Fruit fly (Drosophila melanogaster) whole organism, embryonic: ENCODE measurements around the gene CG14212.
A peak's percentile ranks its signal among the peaks of the same experiment; 100 is the strongest.

Experiments used
- Ada2b ChIP-seq: fragments of 200-800 bp; sonication (Bioruptor generic); IDR thresholded peaks from 2 replicates; pipeline ENCODE4 v1.3.6; 2022; ENCODE audit warnings: missing biosample characterization, missing genetic modification characterization
- Blimp-1 ChIP-seq: fragments of 200-800 bp; sonication (Bioruptor generic); optimal IDR thresholded peaks from 3 replicates; lab custom pipeline; 2018; ENCODE audit warnings: missing biosample characterization, missing genetic modification characterization, mild to moderate bottlenecking, moderate library complexity, missing genetic modification reagents
- Bteb2 ChIP-seq: fragments of 200-800 bp; sonication (Bioruptor generic); optimal IDR thresholded peaks from 2 replicates; lab custom pipeline; 2016; ENCODE audit warnings: missing biosample characterization, missing genetic modification characterization
- CG1024 ChIP-seq: fragments of 200-800 bp; sonication (Bioruptor generic); IDR thresholded peaks from 2 replicates; pipeline ENCODE4 v1.3.6; 2022; ENCODE audit warnings: missing biosample characterization, missing genetic modification characterization
- CG12071 ChIP-seq: fragments of 200-800 bp; sonication (Bioruptor generic); optimal IDR thresholded peaks from 3 replicates; lab custom pipeline; 2018; ENCODE audit warnings: missing biosample characterization, mild to moderate bottlenecking, missing genetic modification characterization
- CG1233 ChIP-seq: fragments of 200-800 bp; sonication (Bioruptor generic); optimal IDR thresholded peaks from 4 replicates; lab custom pipeline; 2018; ENCODE audit warnings: missing biosample characterization, mild to moderate bottlenecking, missing genetic modification characterization
- CG12942 ChIP-seq: fragments of 200-800 bp; sonication (Bioruptor generic); optimal IDR thresholded peaks from 3 replicates; lab custom pipeline; 2016; ENCODE audit warnings: missing biosample characterization, missing genetic modification characterization
- CG13287 ChIP-seq: fragments of 200-800 bp; sonication (Bioruptor generic); IDR thresholded peaks from 2 replicates; pipeline ENCODE4 v1.3.6; 2022; ENCODE audit warnings: missing biosample characterization, missing genetic modification characterization; ENCODE audit not compliant: partially characterized antibody
- CG14710 ChIP-seq: fragments of 200-800 bp; sonication (Bioruptor generic); optimal IDR thresholded peaks from 3 replicates; lab custom pipeline; 2019; ENCODE audit warnings: missing biosample characterization, mild to moderate bottlenecking, missing genetic modification characterization, moderate library complexity
- CG15601 ChIP-seq: fragments of 200-800 bp; sonication (Bioruptor generic); optimal IDR thresholded peaks from 3 replicates; lab custom pipeline; 2019; ENCODE audit warnings: missing biosample characterization, mild to moderate bottlenecking, missing genetic modification characterization, moderate library complexity
- CG1647 ChIP-seq: fragments of 200-800 bp; sonication (Bioruptor generic); optimal IDR thresholded peaks from 3 replicates; lab custom pipeline; 2016; ENCODE audit warnings: missing biosample characterization, missing genetic modification characterization
- CG17186 ChIP-seq: fragments of 200-800 bp; sonication (Bioruptor generic); optimal IDR thresholded peaks from 3 replicates; lab custom pipeline; 2017; ENCODE audit warnings: missing biosample characterization, missing genetic modification reagents, missing genetic modification characterization
- CG2199 ChIP-seq: fragments of 200-800 bp; sonication (Bioruptor generic); IDR thresholded peaks from 3 replicates; pipeline ENCODE4 v1.3.6; 2022; ENCODE audit warnings: missing biosample characterization, missing genetic modification characterization
- CG31441 ChIP-seq: fragments of 200-800 bp; sonication (Bioruptor generic); IDR thresholded peaks from 2 replicates; pipeline ENCODE4 v1.3.6; 2022; ENCODE audit warnings: missing biosample characterization, missing genetic modification characterization
- CG33557 ChIP-seq: fragments of 200-800 bp; sonication (Bioruptor generic); optimal IDR thresholded peaks from 2 replicates; lab custom pipeline; 2019; ENCODE audit warnings: missing biosample characterization, mild to moderate bottlenecking, missing genetic modification characterization, moderate library complexity
- CG3407 ChIP-seq: fragments of 200-800 bp; sonication (Bioruptor generic); optimal IDR thresholded peaks from 2 replicates; lab custom pipeline; 2018; ENCODE audit warnings: missing biosample characterization, mild to moderate bottlenecking, missing genetic modification characterization
- CG7928 ChIP-seq: fragments of 200-800 bp; sonication (Bioruptor generic); optimal IDR thresholded peaks from 2 replicates; lab custom pipeline; 2017; ENCODE audit warnings: missing biosample characterization, mild to moderate bottlenecking, missing genetic modification characterization
- CG7987 ChIP-seq: fragments of 200-800 bp; sonication (Bioruptor generic); optimal IDR thresholded peaks from 2 replicates; lab custom pipeline; 2018; ENCODE audit warnings: missing biosample characterization, mild to moderate bottlenecking, missing genetic modification characterization, moderate library complexity
- CG8765 ChIP-seq: fragments of 200-800 bp; sonication (Bioruptor generic); IDR thresholded peaks from 2 replicates; pipeline ENCODE4 v1.3.6; 2022; ENCODE audit warnings: missing biosample characterization, missing genetic modification characterization
- CTCF ChIP-seq: fragments of 200-800 bp; sonication (Bioruptor generic); optimal IDR thresholded peaks from 2 replicates; lab custom pipeline; 2017; ENCODE audit warnings: missing biosample characterization, mild to moderate bottlenecking, missing genetic modification characterization, moderate library complexity
- Camta ChIP-seq: fragments of 200-800 bp; sonication (Bioruptor generic); optimal IDR thresholded peaks from 2 replicates; lab custom pipeline; 2016; ENCODE audit warnings: missing biosample characterization, missing genetic modification characterization
- Dref ChIP-seq: fragments of 200-800 bp; sonication (Bioruptor generic); IDR thresholded peaks from 2 replicates; pipeline ENCODE4 v1.3.6; 2022; ENCODE audit warnings: missing biosample characterization, missing genetic modification characterization
- HLH54F ChIP-seq: fragments of 200-800 bp; sonication (Bioruptor generic); optimal IDR thresholded peaks from 3 replicates; lab custom pipeline; 2016; ENCODE audit warnings: missing biosample characterization, missing genetic modification characterization
- Hr51 ChIP-seq, 2 experiments: fragments of 200-800 bp; sonication (Bioruptor generic); optimal IDR thresholded peaks; 2 replicates in 1 of 2; 3 replicates in 1 of 2; lab custom pipeline; 2016 to 2018; ENCODE audit warnings: missing biosample characterization in 2 of 2, missing genetic modification characterization in 2 of 2, mild to moderate bottlenecking in 1 of 2, moderate library complexity in 1 of 2
- Jarid2 ChIP-seq: fragments of 200-800 bp; sonication (Bioruptor generic); optimal IDR thresholded peaks from 3 replicates; lab custom pipeline; 2017; ENCODE audit warnings: mild to moderate bottlenecking, missing biosample characterization, missing genetic modification reagents, missing genetic modification characterization
- MBD-R2 ChIP-seq: fragments of 200-800 bp; sonication (Bioruptor generic); IDR thresholded peaks from 2 replicates; pipeline ENCODE4 v1.3.6; 2022; ENCODE audit warnings: missing biosample characterization, missing genetic modification characterization
- Ptx1 ChIP-seq: fragments of 200-800 bp; sonication (Bioruptor generic); IDR thresholded peaks from 2 replicates; pipeline ENCODE4 v1.3.6; 2022; ENCODE audit warnings: missing biosample characterization, missing genetic modification characterization
- ac ChIP-seq: fragments of 200-800 bp; sonication (Bioruptor generic); optimal IDR thresholded peaks from 3 replicates; lab custom pipeline; 2017; ENCODE audit warnings: missing biosample characterization, mild to moderate bottlenecking, missing genetic modification characterization
- ap ChIP-seq: fragments of 200-800 bp; sonication (Bioruptor generic); IDR thresholded peaks from 2 replicates; pipeline ENCODE4 v1.3.6; 2022; ENCODE audit warnings: missing biosample characterization, missing genetic modification characterization
- ase ChIP-seq: fragments of 200-800 bp; sonication (Bioruptor generic); IDR thresholded peaks from 3 replicates; pipeline ENCODE4 v1.3.6; 2022; ENCODE audit warnings: missing biosample characterization, missing genetic modification characterization
- ash1 ChIP-seq: fragments of 200-800 bp; sonication (Bioruptor generic); optimal IDR thresholded peaks from 2 replicates; lab custom pipeline; 2018; ENCODE audit warnings: missing biosample characterization, mild to moderate bottlenecking, missing genetic modification characterization
- cas ChIP-seq: fragments of 200-800 bp; sonication (Bioruptor generic); IDR thresholded peaks from 2 replicates; pipeline ENCODE4 v1.3.6; 2022; ENCODE audit warnings: missing biosample characterization, missing genetic modification characterization
- caup ChIP-seq: fragments of 200-800 bp; sonication (Bioruptor generic); optimal IDR thresholded peaks from 3 replicates; lab custom pipeline; 2017; ENCODE audit warnings: missing biosample characterization, mild to moderate bottlenecking, missing genetic modification characterization, moderate library complexity; ENCODE audit not compliant: severe bottlenecking
- dan ChIP-seq: fragments of 200-800 bp; sonication (Bioruptor generic); IDR thresholded peaks from 2 replicates; pipeline ENCODE4 v1.3.6; 2022; ENCODE audit warnings: missing biosample characterization, missing genetic modification characterization
- dati ChIP-seq: fragments of 200-800 bp; sonication (Bioruptor generic); IDR thresholded peaks from 2 replicates; pipeline ENCODE4 v1.3.6; 2022; ENCODE audit warnings: missing biosample characterization, missing genetic modification characterization
- dimm ChIP-seq: fragments of 200-800 bp; sonication (Bioruptor generic); IDR thresholded peaks from 2 replicates; pipeline ENCODE4 v1.3.6; 2022; ENCODE audit warnings: missing biosample characterization, missing genetic modification characterization
- dm ChIP-seq: fragments of 200-800 bp; sonication (Bioruptor generic); optimal IDR thresholded peaks from 3 replicates; lab custom pipeline; 2016; ENCODE audit warnings: missing biosample characterization, missing genetic modification characterization
- fd102C ChIP-seq: fragments of 200-800 bp; sonication (Bioruptor generic); optimal IDR thresholded peaks from 2 replicates; lab custom pipeline; 2018; ENCODE audit warnings: missing biosample characterization, mild to moderate bottlenecking, missing genetic modification characterization, moderate library complexity
- fd96Cb ChIP-seq: fragments of 200-800 bp; sonication (Bioruptor generic); optimal IDR thresholded peaks from 2 replicates; lab custom pipeline; 2018; ENCODE audit warnings: missing biosample characterization, mild to moderate bottlenecking, missing genetic modification characterization, moderate library complexity
- fru ChIP-seq: fragments of >200 bp; optimal IDR thresholded peaks from 2 replicates; lab custom pipeline; 2017
- gcm2 ChIP-seq: fragments of 200-800 bp; sonication (Bioruptor generic); optimal IDR thresholded peaks from 2 replicates; lab custom pipeline; 2016; ENCODE audit warnings: missing biosample characterization, missing genetic modification characterization
- her ChIP-seq: fragments of 200-800 bp; sonication (Bioruptor generic); optimal IDR thresholded peaks from 2 replicates; lab custom pipeline; 2016; ENCODE audit warnings: missing biosample characterization, missing genetic modification characterization
- kni ChIP-seq: fragments of 200-800 bp; sonication (Bioruptor generic); optimal IDR thresholded peaks from 3 replicates; lab custom pipeline; 2017; ENCODE audit warnings: mild to moderate bottlenecking, missing biosample characterization, missing genetic modification reagents, missing genetic modification characterization
- mam ChIP-seq: fragments of 200-800 bp; sonication (Bioruptor generic); optimal IDR thresholded peaks from 3 replicates; lab custom pipeline; 2016; ENCODE audit warnings: missing biosample characterization, missing genetic modification characterization
- phol ChIP-seq: fragments of 200-800 bp; sonication (Bioruptor generic); optimal IDR thresholded peaks from 3 replicates; lab custom pipeline; 2018; ENCODE audit warnings: missing biosample characterization, mild to moderate bottlenecking, missing genetic modification characterization, moderate library complexity
- psq ChIP-seq: fragments of 200-800 bp; sonication (Bioruptor generic); optimal IDR thresholded peaks from 2 replicates; lab custom pipeline; 2017; ENCODE audit warnings: missing biosample characterization, missing genetic modification characterization
- slou ChIP-seq: fragments of 200-800 bp; sonication (Bioruptor generic); optimal IDR thresholded peaks from 3 replicates; lab custom pipeline; 2016; ENCODE audit warnings: missing biosample characterization, missing genetic modification characterization
- sr ChIP-seq: fragments of 200-800 bp; sonication (Bioruptor generic); IDR thresholded peaks from 3 replicates; pipeline ENCODE4 v1.3.6; 2022; ENCODE audit warnings: missing biosample characterization, missing genetic modification characterization
- tna ChIP-seq: fragments of 200-800 bp; sonication (Bioruptor generic); IDR thresholded peaks from 2 replicates; pipeline ENCODE4 v1.3.6; 2022; ENCODE audit warnings: missing biosample characterization, missing genetic modification characterization; ENCODE audit not compliant: partially characterized antibody
- twi ChIP-seq: fragments of 200-800 bp; optimal IDR thresholded peaks from 2 replicates; lab custom pipeline; 2019; ENCODE audit warnings: missing biosample characterization, mild to moderate bottlenecking, missing genetic modification characterization, moderate library complexity
- wor ChIP-seq: fragments of 200-800 bp; sonication (Bioruptor generic); IDR thresholded peaks from 2 replicates; pipeline ENCODE4 v1.3.6; 2022; ENCODE audit warnings: missing biosample characterization, missing genetic modification characterization

Gene CG14212

DNA sequence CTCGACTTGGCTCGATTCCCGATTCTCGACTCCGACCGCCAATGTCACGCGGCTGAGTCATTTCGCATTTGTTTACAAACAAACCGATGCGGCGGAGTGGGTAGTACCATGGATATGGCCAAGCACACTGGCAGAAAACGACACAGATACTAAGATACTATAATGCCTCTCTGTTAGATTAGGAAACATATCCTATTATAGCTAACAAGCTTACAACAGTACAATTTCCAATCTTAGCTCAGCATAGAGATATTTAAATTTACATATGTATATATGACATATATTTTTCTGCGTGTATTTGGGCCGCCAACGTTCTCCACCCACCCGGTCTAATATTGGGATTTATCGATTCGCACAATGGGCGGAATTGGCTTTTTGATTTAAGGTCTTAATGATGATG is 21.6 kb upstream of the CG14212 start (continued):
- peak; percentile 85 for TF ChIP-seq caup
- peak; percentile 82 for TF ChIP-seq Ptx1 (GFP tag; lab: Robert Waterston, UW)
- peak; percentile 27 for TF ChIP-seq HLH54F
- TF ChIP-seq CG13287 (GFP tag; lab: Robert Waterston, UW) = no peak
- peak; percentile 52 for TF ChIP-seq CG1233 (GFP tag; lab: Kevin White, UChicago)
- peak; percentile 48; the same call in 1 of the 2 replicates for TF ChIP-seq wor (GFP tag; lab: Robert Waterston, UW)
- peak; percentile 77 for TF ChIP-seq CG12071
- peak; percentile 47 for TF ChIP-seq CG1647 (GFP tag; lab: Kevin White, UChicago)
- no peak for TF ChIP-seq CG7987 (GFP tag; lab: Kevin White, UChicago)
- no peak for TF ChIP-seq her (GFP tag; lab: Kevin White, UChicago)
- TF ChIP-seq ase (GFP tag; lab: Robert Waterston, UW) = peak; percentile 74
- TF ChIP-seq dm (GFP tag; lab: Kevin White, UChicago) = no peak
- TF ChIP-seq CG3407 (GFP tag; lab: Kevin White, UChicago) = peak; percentile 12
- TF ChIP-seq ac (GFP tag; lab: Kevin White, UChicago) = no peak
- no peak for TF ChIP-seq CG2199 (GFP tag; lab: Robert Waterston, UW)
- TF ChIP-seq kni (GFP tag; lab: Kevin White, UChicago) = no peak
- TF ChIP-seq Hr51 (GFP tag; optimal IDR thresholded peaks at IDR 0.05; lab: Kevin White, UChicago) = peak; percentile 43 to 77
- TF ChIP-seq Camta (GFP tag; lab: Kevin White, UChicago) = peak; percentile 58
- peak; percentile 75 for TF ChIP-seq mam (GFP tag; lab: Kevin White, UChicago)
- TF ChIP-seq CG33557 (GFP tag; lab: Kevin White, UChicago) = no peak
- peak; percentile 44 for TF ChIP-seq CG14710 (tag; lab: Kevin White, UChicago)
- TF ChIP-seq CG7928 = peak; percentile 16
- no peak for TF ChIP-seq ash1 (GFP tag; lab: Kevin White, UChicago)
- TF ChIP-seq twi (tag; lab: Kevin White, UChicago) = no peak
- TF ChIP-seq Dref (GFP tag; lab: Robert Waterston, UW) = 0 out of 2 replicates have a peak, but pooled peaks have one; percentile 26
- peak; percentile 78 for TF ChIP-seq CG31441
- TF ChIP-seq fd102C (GFP tag; lab: Kevin White, UChicago) = no peak
- peak; percentile 48 for TF ChIP-seq CG12942 (GFP tag; lab: Kevin White, UChicago)
- peak; percentile 58 for TF ChIP-seq ap
- TF ChIP-seq MBD-R2 (GFP tag; lab: Robert Waterston, UW) = peak; percentile 75
- peak; percentile 60 for TF ChIP-seq fd96Cb (tag; lab: Kevin White, UChicago)
- no peak for TF ChIP-seq tna (GFP tag; lab: Robert Waterston, UW)
- peak; percentile 72; the same call in 2 of the 3 replicates for TF ChIP-seq sr (GFP tag; lab: Robert Waterston, UW)
- TF ChIP-seq Bteb2 (GFP tag; lab: Kevin White, UChicago) = peak; percentile 8
- TF ChIP-seq Ada2b (GFP tag; lab: Robert Waterston, UW) = peak; percentile 91
- 0 out of 2 replicates have a peak, but pooled peaks have one; percentile 38 for TF ChIP-seq cas (GFP tag; lab: Robert Waterston, UW)
- peak; percentile 36; the same call in 1 of the 2 replicates for TF ChIP-seq dimm (GFP tag; lab: Robert Waterston, UW)
- TF ChIP-seq Jarid2 = peak; percentile 41
- TF ChIP-seq dan (GFP tag; lab: Robert Waterston, UW) = 0 out of 2 replicates have a peak, but pooled peaks have one; percentile 23
- TF ChIP-seq dati = 0 out of 2 replicates have a peak, but pooled peaks have one; percentile 21
- TF ChIP-seq CG15601 (tag; lab: Kevin White, UChicago) = peak; percentile 64
- TF ChIP-seq CG1024 = peak; percentile 46; the same call in 1 of the 2 replicates
- no peak for TF ChIP-seq CG17186 (GFP tag; lab: Kevin White, UChicago)
- peak; percentile 70 for TF ChIP-seq Blimp-1 (GFP tag; lab: Kevin White, UChicago)
- TF ChIP-seq slou = peak; percentile 70
- no peak for TF ChIP-seq gcm2 (GFP tag; lab: Kevin White, UChicago)
- peak; percentile 1 for TF ChIP-seq CTCF (GFP tag; lab: Kevin White, UChicago)
- TF ChIP-seq fru (lab: Kevin White, UChicago) = no peak
- TF ChIP-seq phol (tag; lab: Kevin White, UChicago) = peak; percentile 69
- no peak for TF ChIP-seq psq
- peak; percentile 39; the same call in 1 of the 2 replicates for TF ChIP-seq CG8765 (GFP tag; lab: Robert Waterston, UW)
